Worm (Caenorhabditis elegans): Measurements from ENCODE around the gene F59D6.1.
A peak's percentile ranks its signal among the peaks of the same experiment; 100 is the strongest.

Gene F59D6.1

DNA sequence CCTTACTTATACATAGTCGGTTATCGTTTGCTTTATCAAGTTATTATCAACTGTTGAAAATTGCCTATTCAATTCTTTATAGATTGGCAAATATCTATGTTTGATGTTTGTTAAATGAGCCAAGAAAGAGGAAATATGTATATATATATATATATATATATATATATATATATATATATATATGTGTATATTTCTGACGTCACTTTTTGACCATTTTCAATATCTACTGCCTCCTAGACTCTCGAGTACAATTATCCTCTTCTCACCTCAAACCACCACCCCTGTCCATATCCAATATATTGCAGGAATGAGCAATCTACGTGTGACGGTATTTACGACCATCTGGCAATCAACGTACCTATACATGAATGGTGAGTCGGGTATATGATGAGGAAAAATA, at the start of gene F59D6.1:
F59D6.1 (plus strand) TSS at position 301 of the 400 bp plus-strand sequence.
- no peak for TF ChIP-seq ama-1 (optimal IDR thresholded peaks at IDR 0.05)
- TF ChIP-seq nhr-11 (tag; optimal IDR thresholded peaks at IDR 0.05) = no peak
- TF ChIP-seq fos-1 (tag; optimal IDR thresholded peaks at IDR 0.05) = no peak
- no peak for TF ChIP-seq nhr-41 (GFP tag; IDR thresholded peaks at IDR 0.05)
- TF ChIP-seq nhr-237 (tag; optimal IDR thresholded peaks at IDR 0.05) = no peak
- TF ChIP-seq Y5F2A.4 (GFP tag; optimal IDR thresholded peaks at IDR 0.05) = no peak
- TF ChIP-seq zag-1 (tag; optimal IDR thresholded peaks at IDR 0.05) = no peak

ce11 chrV:2996105-2996504, 48.8 kb upstream of the F59D6.1 start, which contains the start of gene srw-120:
Gene srw-120, minus strand, starts transcription at chrV:2996205.
- TF ChIP-seq ZK337.2 (GFP tag; IDR thresholded peaks at IDR 0.05) = no peak
- TF ChIP-seq pha-4 (GFP tag; IDR thresholded peaks at IDR 0.05) = no peak
- TF ChIP-seq pha-4 (tag; optimal IDR thresholded peaks at IDR 0.05) = no peak
- TF ChIP-seq Y75B8A.6 (GFP tag; IDR thresholded peaks at IDR 0.05) = no peak
- TF ChIP-seq nhr-237 (tag; optimal IDR thresholded peaks at IDR 0.05) = no peak
- TF ChIP-seq snpc-4 (tag; optimal IDR thresholded peaks at IDR 0.05) = no peak
- TF ChIP-seq arid-1 (GFP tag; conservative IDR thresholded peaks at IDR 0.05) = no peak
- TF ChIP-seq dve-1 (tag; optimal IDR thresholded peaks at IDR 0.05; ENCODE audit: insufficient read depth) = no peak
- no peak for TF ChIP-seq sdz-12 (GFP tag; optimal IDR thresholded peaks at IDR 0.05)

- no peak for TF ChIP-seq madf-9 (GFP tag; conservative IDR thresholded peaks at IDR 0.05)
- no peak for TF ChIP-seq php-3 (GFP tag; IDR thresholded peaks at IDR 0.05)
- TF ChIP-seq daf-8 (GFP tag; IDR thresholded peaks at IDR 0.05) = no peak
- TF ChIP-seq snpc-1.2 (GFP tag; IDR thresholded peaks at IDR 0.05) = no peak
- TF ChIP-seq gei-8 (GFP tag; optimal IDR thresholded peaks at IDR 0.05) = no peak
- TF ChIP-seq snpc-4 (tag; optimal IDR thresholded peaks at IDR 0.05) = no peak
- no peak for TF ChIP-seq lin-29 (GFP tag; IDR thresholded peaks at IDR 0.05)
- TF ChIP-seq fkh-10 (GFP tag; optimal IDR thresholded peaks at IDR 0.05) = no peak
- no peak for TF ChIP-seq dmd-9 (GFP tag; IDR thresholded peaks at IDR 0.05)
- TF ChIP-seq nhr-28 (tag; optimal IDR thresholded peaks at IDR 0.05) = no peak
- TF ChIP-seq D1046.2 (GFP tag; IDR thresholded peaks at IDR 0.05) = no peak
- TF ChIP-seq ZK337.2 (GFP tag; IDR thresholded peaks at IDR 0.05) = no peak
- TF ChIP-seq hlh-30 (tag; optimal IDR thresholded peaks at IDR 0.05; ENCODE audit: insufficient read depth) = no peak
- no peak for TF ChIP-seq sdz-12 (GFP tag; optimal IDR thresholded peaks at IDR 0.05)
- no peak for TF ChIP-seq daf-12 (tag; optimal IDR thresholded peaks at IDR 0.05)
- no peak for TF ChIP-seq aha-1 (tag)
- no peak for TF ChIP-seq nhr-41 (GFP tag; IDR thresholded peaks at IDR 0.05)
- no peak for TF ChIP-seq madf-5 (GFP tag; IDR thresholded peaks at IDR 0.05)
Measured at ce11 chrV:2999736-3000135, 45.2 kb upstream of the F59D6.1 start, which contains the start of gene srw-119. Gene srw-119, minus strand, starts transcription at chrV:2999836.

DNA sequence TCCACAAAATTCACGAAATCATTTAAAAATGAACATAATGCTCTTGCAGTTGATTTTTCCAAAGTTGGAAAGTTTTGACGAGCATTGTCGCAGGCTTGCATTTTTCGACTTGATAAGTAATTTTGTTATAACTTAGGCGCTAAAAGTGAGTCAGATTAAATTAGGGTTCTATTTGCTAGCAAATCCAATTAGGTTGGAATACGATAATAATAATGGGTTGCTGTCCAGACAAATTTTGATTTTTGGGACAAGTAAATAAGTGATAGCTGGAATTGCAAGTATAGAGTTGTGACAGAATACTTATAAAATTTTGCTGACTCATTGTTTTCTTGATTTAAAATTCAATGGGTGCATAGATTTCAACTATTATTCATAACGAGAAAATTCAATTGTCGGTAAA, 39.0 kb upstream of the F59D6.1 start, which contains the start of gene srw-112:
srw-112 (minus strand) TSS at position 101 of the 400 bp plus-strand sequence.
- peak; percentile 19 for TF ChIP-seq aha-1 (tag)
- TF ChIP-seq ZK337.2 (GFP tag; IDR thresholded peaks at IDR 0.05) = no peak

DNA sequence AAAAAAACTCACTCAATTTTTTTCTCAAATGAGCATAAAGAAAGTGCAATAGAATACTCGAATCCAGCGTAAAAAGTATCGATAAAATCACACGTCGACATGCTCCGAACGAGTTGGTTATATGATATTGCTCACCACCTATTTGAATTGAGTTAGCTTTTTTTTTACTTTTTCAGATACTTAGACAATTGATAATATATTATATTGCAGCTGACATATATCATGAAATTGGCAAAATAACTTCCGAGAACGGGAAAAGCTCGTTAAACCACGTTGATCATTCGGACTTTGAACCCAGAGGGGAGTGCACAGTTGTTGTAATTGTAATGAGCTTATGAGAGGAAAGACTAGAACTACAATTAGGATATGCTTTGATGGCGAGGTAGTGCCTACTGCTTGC, 34.5 kb upstream of the F59D6.1 start, which contains the start of gene srw-136:
srw-136 (minus strand) TSS at position 101 of the 400 bp plus-strand sequence.
- TF ChIP-seq nhr-28 (tag; optimal IDR thresholded peaks at IDR 0.05) (no peak), unc-62 (GFP tag; optimal IDR thresholded peaks at IDR 0.05 in 1 of 2) (peak in 1 of 2 experiments; percentile 41), unc-62 (tag; optimal IDR thresholded peaks at IDR 0.05) (no peak)

- TF ChIP-seq lin-29 (GFP tag; IDR thresholded peaks at IDR 0.05) = no peak
- TF ChIP-seq ceh-82 (tag; optimal IDR thresholded peaks at IDR 0.05) = no peak
- peak; percentile 44 for TF ChIP-seq aha-1 (tag)
- TF ChIP-seq D1046.2 (GFP tag; IDR thresholded peaks at IDR 0.05) = no peak
- TF ChIP-seq snpc-1.2 (GFP tag; IDR thresholded peaks at IDR 0.05) = no peak
- TF ChIP-seq unc-62 (GFP tag; optimal IDR thresholded peaks at IDR 0.05 in 1 of 2) = peak in 1 of 2 experiments; percentile 20
- no peak for TF ChIP-seq unc-62 (tag; optimal IDR thresholded peaks at IDR 0.05)
- no peak for TF ChIP-seq attf-4 (tag; optimal IDR thresholded peaks at IDR 0.05)
- no peak for TF ChIP-seq mep-1 (tag; optimal IDR thresholded peaks at IDR 0.05)
- no peak for TF ChIP-seq tag-97 (GFP tag; IDR thresholded peaks at IDR 0.05)
Measured at ce11 chrV:3011394-3011793, 33.5 kb upstream of the F59D6.1 start, which contains the start of gene srw-135. Gene srw-135, minus strand, starts transcription at chrV:3011494.

All from whole organism, L4 larva.